Worm (Caenorhabditis elegans): ENCODE results near the gene srh-41.
"Not testable (repeated sequence)": the region's sequence is repeated elsewhere in the genome, so short reads cannot be mapped to it uniquely, and the experiment has no call there.

ce11 chrII:14301927-14302326, 14.8 kb upstream of the srh-41 start, which contains the start of gene ctl-2:
- TF ChIP-seq T22C8.4 (GFP tag; IDR thresholded peaks at IDR 0.05); klf-2 (GFP tag; conservative IDR thresholded peaks at IDR 0.05); ztf-29 (GFP tag; IDR thresholded peaks at IDR 0.05); med-1 (GFP tag; optimal IDR thresholded peaks at IDR 0.05; ENCODE audit: insufficient read depth); ref-1 (GFP tag; conservative IDR thresholded peaks at IDR 0.05); flt-1 (GFP tag; IDR thresholded peaks at IDR 0.05): not testable (repeated sequence)
